Worm (Caenorhabditis elegans) whole organism, L2 larva: Measurements from ENCODE around the gene sri-51.

Experiments used
- ama-1 ChIP-seq: fragments of 150-350 bp; optimal IDR thresholded peaks from 2 replicates; lab custom pipeline; 2018; ENCODE audit warnings: inconsistent platforms
- ceh-82 ChIP-seq: fragments of 150-350 bp; optimal IDR thresholded peaks from 2 replicates; lab custom pipeline; 2014; ENCODE audit warnings: missing biosample characterization, missing genetic modification characterization
- lin-39 ChIP-seq: fragments of 150-350 bp; optimal IDR thresholded peaks from 2 replicates; lab custom pipeline; 2014; ENCODE audit warnings: missing biosample characterization, missing genetic modification reagents, missing genetic modification characterization
- lsy-2 ChIP-seq, 2 experiments: fragments of 150-350 bp in 1 of 2; sonication (generic microtip) in 1 of 2; optimal IDR thresholded peaks; 2 replicates each; lab custom pipeline; 2014 to 2017; ENCODE audit warnings: missing biosample characterization in 2 of 2, missing genetic modification characterization in 2 of 2
- ztf-11 ChIP-seq: sonication (generic microtip); optimal IDR thresholded peaks from 2 replicates; lab custom pipeline; 2017; ENCODE audit warnings: missing biosample characterization, missing genetic modification characterization
- ztf-4 ChIP-seq: fragments of 150-350 bp; optimal IDR thresholded peaks from 2 replicates; lab custom pipeline; 2014; ENCODE audit warnings: missing biosample characterization, missing genetic modification characterization

ce11 chrII:3195739-3196138 lies 3.2 kb downstream of the sri-51 start:
- TF ChIP-seq ztf-11 (tag; lab: Kevin White, UChicago) = no peak
- no peak for TF ChIP-seq ztf-4 (tag; lab: Kevin White, UChicago)
- no peak for TF ChIP-seq ceh-82 (tag; lab: Kevin White, UChicago)
- no peak for TF ChIP-seq lin-39 (tag; lab: Kevin White, UChicago)
- no peak for TF ChIP-seq ama-1 (lab: Kevin White, UChicago)
- no peak for TF ChIP-seq lsy-2 (tag; optimal IDR thresholded peaks at IDR 0.05; lab: Kevin White, UChicago)
